Fruit fly (Drosophila melanogaster): Measurements from ENCODE around the gene CG14669.

CG14669 gene

dm6 chr3R:5392621-5393020, 21.7 kb upstream of the CG14669 start, which contains the start of gene kkv:
Gene kkv, minus strand, starts transcription at chr3R:5392866.
- TF ChIP-seq Sox14 (GFP tag; optimal IDR thresholded peaks at IDR 0.05) = no peak
- peak; percentile 39; the same call in 1 of the 3 replicates for TF ChIP-seq eg (GFP tag; IDR thresholded peaks at IDR 0.05)
- no peak for TF ChIP-seq ss (GFP tag; optimal IDR thresholded peaks at IDR 0.05)

dm6 chr3R:5393742-5394391, 20.5 kb upstream of the CG14669 start, which contains the start of gene CG1172:
Gene CG1172, plus strand, starts transcription at chr3R:5393922.
- TF ChIP-seq fkh (GFP tag; optimal IDR thresholded peaks at IDR 0.05) (no peak), Lpt (GFP tag; optimal IDR thresholded peaks at IDR 0.05) (no peak), lz (GFP tag; optimal IDR thresholded peaks at IDR 0.05) (peak; percentile 9), svp (GFP tag) (peak; percentile 88), Sox14 (GFP tag; optimal IDR thresholded peaks at IDR 0.05) (peak; percentile 25), Eip78C (GFP tag) (peak; percentile 67), Met (GFP tag; optimal IDR thresholded peaks at IDR 0.05) (peak; percentile 9), CG1621 (tag; optimal IDR thresholded peaks at IDR 0.05) (peak; percentile 17)

dm6 chr3R:5395210-5395609, 19.1 kb upstream of the CG14669 start:
- no peak for TF ChIP-seq CG6276 (GFP tag; optimal IDR thresholded peaks at IDR 0.05)
- no peak for TF ChIP-seq CG3032 (tag; optimal IDR thresholded peaks at IDR 0.05)
- TF ChIP-seq CG9139 (GFP tag; optimal IDR thresholded peaks at IDR 0.05) = no peak
- TF ChIP-seq Ets96B (tag; optimal IDR thresholded peaks at IDR 0.05) = no peak

- no peak for TF ChIP-seq salr (GFP tag; optimal IDR thresholded peaks at IDR 0.05)
- TF ChIP-seq CG8632 (GFP tag; optimal IDR thresholded peaks at IDR 0.05) = no peak
- TF ChIP-seq CG7368 (GFP tag; optimal IDR thresholded peaks at IDR 0.05) = no peak
- no peak for TF ChIP-seq CG34406 (GFP tag; optimal IDR thresholded peaks at IDR 0.05)
- TF ChIP-seq Eip93F (GFP tag; optimal IDR thresholded peaks at IDR 0.05) = no peak
- TF ChIP-seq CG4318 (GFP tag; optimal IDR thresholded peaks at IDR 0.05) = no peak
- no peak for TF ChIP-seq Sox14 (GFP tag; optimal IDR thresholded peaks at IDR 0.05)
- no peak for TF ChIP-seq spab (GFP tag; optimal IDR thresholded peaks at IDR 0.05)
- TF ChIP-seq Lpt (GFP tag; optimal IDR thresholded peaks at IDR 0.05) = no peak
- TF ChIP-seq Blimp-1 (GFP tag; optimal IDR thresholded peaks at IDR 0.05) = no peak
These were observed 15.2 kb upstream of the CG14669 start, which contains the start of gene Or83a for dm6 chr3R:5399096-5399495. Gene Or83a, minus strand, starts transcription at chr3R:5399196.

dm6 chr3R:5403963-5404362, 10.4 kb upstream of the CG14669 start, which contains the start of gene CG2663:
Gene CG2663, minus strand, starts transcription at chr3R:5404135.
- no peak for TF ChIP-seq Ets21C (GFP tag; optimal IDR thresholded peaks at IDR 0.05)
- TF ChIP-seq Lpt (GFP tag; optimal IDR thresholded peaks at IDR 0.05) = no peak
- TF ChIP-seq eg (GFP tag; IDR thresholded peaks at IDR 0.05) = peak; percentile 55; the same call in 2 of the 3 replicates
- no peak for TF ChIP-seq CG6792 (GFP tag; optimal IDR thresholded peaks at IDR 0.05)
- no peak for TF ChIP-seq spab (GFP tag; optimal IDR thresholded peaks at IDR 0.05)
- 0 out of 3 replicates have a peak, but pooled peaks have one; percentile 18 for TF ChIP-seq CG6163 (GFP tag; IDR thresholded peaks at IDR 0.05)
- TF ChIP-seq lz (GFP tag; optimal IDR thresholded peaks at IDR 0.05) = no peak
- TF ChIP-seq CG11902 (GFP tag; optimal IDR thresholded peaks at IDR 0.05) = no peak
- TF ChIP-seq CG11762 (GFP tag; optimal IDR thresholded peaks at IDR 0.05; ENCODE audit: insufficient read depth) = no peak
- peak; percentile 70 for TF ChIP-seq Eip78C (GFP tag)
- peak; percentile 2 for TF ChIP-seq CG1621 (tag; optimal IDR thresholded peaks at IDR 0.05)
- peak; percentile 15 for TF ChIP-seq CG3919 (GFP tag; optimal IDR thresholded peaks at IDR 0.05)
- no peak for TF ChIP-seq topi (GFP tag; optimal IDR thresholded peaks at IDR 0.05)
- no peak for TF ChIP-seq CG31627 (GFP tag; optimal IDR thresholded peaks at IDR 0.05)
- TF ChIP-seq Sox102F (GFP tag; optimal IDR thresholded peaks at IDR 0.05) = no peak
- TF ChIP-seq CG6276 (GFP tag; optimal IDR thresholded peaks at IDR 0.05) = peak; percentile 6
- no peak for TF ChIP-seq CG10669 (GFP tag; optimal IDR thresholded peaks at IDR 0.05)
- TF ChIP-seq acj6 (GFP tag; optimal IDR thresholded peaks at IDR 0.05) = no peak
- TF ChIP-seq achi (GFP tag; optimal IDR thresholded peaks at IDR 0.05) = peak; percentile 1
- 0 out of 3 replicates have a peak, but pooled peaks have one; percentile 22 for TF ChIP-seq CG8119 (GFP tag; IDR thresholded peaks at IDR 0.05)
- TF ChIP-seq Eip93F (GFP tag; optimal IDR thresholded peaks at IDR 0.05) = no peak
- TF ChIP-seq Hr4 (GFP tag; optimal IDR thresholded peaks at IDR 0.05) = no peak
- no peak for TF ChIP-seq Smox (GFP tag; optimal IDR thresholded peaks at IDR 0.05)
- TF ChIP-seq fkh (GFP tag; optimal IDR thresholded peaks at IDR 0.05) = no peak
- TF ChIP-seq CG15336 (GFP tag; IDR thresholded peaks at IDR 0.05) = peak; percentile 33; the same call in 1 of the 2 replicates

All from whole organism, prepupa.